Fruit fly (Drosophila melanogaster): ENCODE measurements around the gene CG9121.
A peak's percentile ranks its signal among the peaks of the same experiment; 100 is the strongest.

The CG9121 gene

DNA sequence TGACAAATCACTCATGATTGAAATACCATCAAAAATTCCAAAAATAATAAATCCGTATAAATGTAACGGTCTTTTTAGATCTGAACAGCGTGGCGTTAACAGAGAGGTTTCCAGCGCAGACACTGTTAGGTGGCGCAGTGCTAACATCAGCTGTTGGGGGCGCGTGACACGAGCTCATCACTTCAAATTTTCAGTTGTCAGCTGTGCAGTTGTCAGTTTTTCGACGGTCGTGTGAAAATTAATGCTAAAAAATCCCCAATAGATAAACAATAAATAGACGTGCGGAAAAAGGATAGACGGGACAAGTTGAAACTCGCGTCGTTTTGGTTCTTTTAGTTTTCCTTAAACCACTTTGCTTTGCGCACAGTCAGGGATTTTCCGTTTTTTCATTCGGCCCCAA, 45.4 kb upstream of the CG9121 start, which contains the start of gene CG4230 (continued):
- no peak for TF ChIP-seq CG16779 (GFP tag; IDR thresholded peaks at IDR 0.05)
- TF ChIP-seq pzg (GFP tag; optimal IDR thresholded peaks at IDR 0.05): peak; percentile 71
- TF ChIP-seq hth (optimal IDR thresholded peaks at IDR 0.05): no peak
- no peak for TF ChIP-seq gcm (GFP tag; optimal IDR thresholded peaks at IDR 0.05)
- no peak for TF ChIP-seq chif (GFP tag; optimal IDR thresholded peaks at IDR 0.05)
- TF ChIP-seq Stat92E (GFP tag; optimal IDR thresholded peaks at IDR 0.05): no peak
- TF ChIP-seq Hr51 (GFP tag; optimal IDR thresholded peaks at IDR 0.05): no peak
- TF ChIP-seq CG34422 (GFP tag; IDR thresholded peaks at IDR 0.05): peak; percentile 22; the same call in 1 of the 3 replicates
- no peak for TF ChIP-seq CG32767 (GFP tag; IDR thresholded peaks at IDR 0.05)
- no peak for TF ChIP-seq run (tag; optimal IDR thresholded peaks at IDR 0.05)
- no peak for TF ChIP-seq Poxn (GFP tag; IDR thresholded peaks at IDR 0.05)
- no peak for TF ChIP-seq Nf-YA (GFP tag; IDR thresholded peaks at IDR 0.05)
- no peak for TF ChIP-seq CG33213 (GFP tag; optimal IDR thresholded peaks at IDR 0.05)
- no peak for TF ChIP-seq CG12299 (tag; optimal IDR thresholded peaks at IDR 0.05)
- TF ChIP-seq CG16813 (GFP tag; IDR thresholded peaks at IDR 0.05; ENCODE audit: partially characterized antibody): peak; percentile 81
- TF ChIP-seq ash1 (GFP tag; optimal IDR thresholded peaks at IDR 0.05): no peak
- TF ChIP-seq B-H1 (GFP tag; IDR thresholded peaks at IDR 0.05): no peak
- no peak for TF ChIP-seq CG10565 (GFP tag; optimal IDR thresholded peaks at IDR 0.05)
- TF ChIP-seq mam (GFP tag; optimal IDR thresholded peaks at IDR 0.05): no peak
- TF ChIP-seq CG4820 (GFP tag; optimal IDR thresholded peaks at IDR 0.05): no peak
- TF ChIP-seq onecut (GFP tag; IDR thresholded peaks at IDR 0.05): no peak
- no peak for TF ChIP-seq CG5245 (GFP tag; optimal IDR thresholded peaks at IDR 0.05)
- no peak for TF ChIP-seq nerfin-1 (tag; optimal IDR thresholded peaks at IDR 0.05)
- no peak for TF ChIP-seq CkIIα-i1 (GFP tag; IDR thresholded peaks at IDR 0.05)
- no peak for TF ChIP-seq CG14667 (GFP tag; IDR thresholded peaks at IDR 0.05)
- no peak for TF ChIP-seq Lpt (GFP tag; optimal IDR thresholded peaks at IDR 0.05)
- no peak for TF ChIP-seq Mes4 (GFP tag; optimal IDR thresholded peaks at IDR 0.05)
- no peak for TF ChIP-seq bcd (GFP tag; optimal IDR thresholded peaks at IDR 0.05)
- TF ChIP-seq bab2 (GFP tag; optimal IDR thresholded peaks at IDR 0.05): no peak
- no peak for TF ChIP-seq CG30020 (tag; optimal IDR thresholded peaks at IDR 0.05)
- TF ChIP-seq jumu (GFP tag; optimal IDR thresholded peaks at IDR 0.05): no peak
- TF ChIP-seq CG30403 (GFP tag; optimal IDR thresholded peaks at IDR 0.05): no peak
- TF ChIP-seq CG13424 (tag; optimal IDR thresholded peaks at IDR 0.05): no peak
- no peak for TF ChIP-seq dmrt99B (tag; optimal IDR thresholded peaks at IDR 0.05)
- no peak for TF ChIP-seq fru (optimal IDR thresholded peaks at IDR 0.05)
- no peak for TF ChIP-seq CG9876 (GFP tag; optimal IDR thresholded peaks at IDR 0.05)
- TF ChIP-seq Spps (tag; optimal IDR thresholded peaks at IDR 0.05): no peak
- TF ChIP-seq CG13123 (GFP tag; optimal IDR thresholded peaks at IDR 0.05): no peak
- no peak for TF ChIP-seq seq (GFP tag; IDR thresholded peaks at IDR 0.05)
- no peak for TF ChIP-seq eve (GFP tag; optimal IDR thresholded peaks at IDR 0.05)
- no peak for TF ChIP-seq grau (tag; optimal IDR thresholded peaks at IDR 0.05)
- TF ChIP-seq mld (GFP tag; IDR thresholded peaks at IDR 0.05; ENCODE audit: partially characterized antibody): peak; percentile 65; the same call in 1 of the 3 replicates
- TF ChIP-seq CG10209 (GFP tag; optimal IDR thresholded peaks at IDR 0.05): no peak
- no peak for TF ChIP-seq pho (GFP tag; optimal IDR thresholded peaks at IDR 0.05)
- no peak for TF ChIP-seq sd (tag; optimal IDR thresholded peaks at IDR 0.05)
- TF ChIP-seq HmgD (GFP tag; optimal IDR thresholded peaks at IDR 0.05): no peak
- no peak for TF ChIP-seq repo (GFP tag; optimal IDR thresholded peaks at IDR 0.05)
- no peak for TF ChIP-seq CG5180 (GFP tag; optimal IDR thresholded peaks at IDR 0.05)
- no peak for TF ChIP-seq crol (GFP tag; IDR thresholded peaks at IDR 0.05)
- TF ChIP-seq hbn (GFP tag; IDR thresholded peaks at IDR 0.05; ENCODE audit: partially characterized antibody): peak; percentile 91
- no peak for TF ChIP-seq sqz (GFP tag; optimal IDR thresholded peaks at IDR 0.05)
- TF ChIP-seq pb (GFP tag; optimal IDR thresholded peaks at IDR 0.05): no peak

Data from whole organism, embryonic.